Worm (Caenorhabditis elegans) whole organism, L4/young adult: Measurements from ENCODE around the gene pygo-1.

ENCODE experiments used
- W03F9.2 ChIP-seq: fragments of 150-350 bp; optimal IDR thresholded peaks from 2 replicates; lab custom pipeline; 2014; ENCODE audit warnings: missing biosample characterization, missing genetic modification characterization
- dao-5 ChIP-seq: sonication (generic microtip); optimal IDR thresholded peaks from 2 replicates; lab custom pipeline; 2016; ENCODE audit warnings: missing genotype, missing genetic modification characterization, moderate library complexity, missing compliant biosample characterization

DNA sequence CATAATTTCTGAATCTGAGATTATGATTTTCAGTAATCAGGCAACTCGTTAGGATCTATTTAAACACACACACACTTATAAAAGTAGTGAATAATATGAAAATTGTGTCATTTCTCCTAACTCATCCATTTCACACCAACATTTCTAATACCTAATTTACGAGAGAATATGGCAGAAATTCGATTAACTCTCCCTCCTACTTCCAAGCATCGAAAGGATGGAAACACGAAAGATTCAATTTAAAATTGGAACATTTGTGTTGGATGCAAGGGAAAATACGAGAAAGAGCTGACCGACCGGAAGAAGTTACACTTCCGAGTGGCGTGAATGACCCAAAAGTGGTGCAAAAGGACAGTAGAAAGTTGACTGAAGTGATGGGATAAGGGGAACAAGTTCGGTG, 25.9 kb downstream of the pygo-1 start:
- TF ChIP-seq dao-5 (tag; lab: Kevin White, UChicago) (no peak), W03F9.2 (tag; lab: Kevin White, UChicago) (no peak)
